Worm (Caenorhabditis elegans): Measurements from ENCODE around the gene noah-2.

noah-2 gene

DNA sequence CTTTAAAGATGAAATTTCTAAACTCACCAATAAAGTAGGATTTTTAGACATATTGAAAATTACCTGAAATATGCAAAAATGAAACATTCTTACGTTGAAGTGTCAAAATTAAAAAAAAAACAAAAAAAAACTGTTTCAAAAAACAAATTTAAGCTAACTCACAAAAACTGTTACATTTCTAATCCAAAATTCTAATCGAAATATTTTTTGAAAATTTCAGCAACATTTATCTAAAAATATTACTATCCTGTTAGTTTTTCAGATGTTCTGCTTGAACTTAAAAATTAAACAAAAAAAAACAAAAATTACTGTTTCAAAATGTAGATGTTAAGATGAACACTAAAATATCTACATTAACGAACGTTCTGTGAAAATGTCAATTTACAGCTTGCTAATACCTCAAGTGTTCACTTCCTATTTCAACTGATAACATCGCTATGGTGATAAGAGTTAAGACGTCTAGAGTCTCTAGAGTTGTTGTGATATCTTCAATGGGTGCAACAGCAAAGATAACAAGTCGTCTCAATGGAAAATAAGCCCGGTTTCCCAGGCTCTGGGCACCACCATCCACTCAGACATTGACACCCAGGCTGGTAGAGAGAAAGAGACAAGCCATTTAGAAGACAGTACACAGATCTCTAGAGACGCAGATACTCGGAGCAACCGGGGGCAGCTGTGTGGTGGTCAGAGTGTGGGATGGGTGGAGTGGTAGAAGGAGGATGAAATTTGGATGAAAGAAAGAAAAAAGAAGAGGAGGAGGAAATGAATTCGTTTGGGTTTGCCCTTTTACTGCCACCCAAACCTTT is 37.0 kb downstream of the noah-2 start, which contains the start of gene H12I19.115:
TSS of gene H12I19.115 (minus strand) at position 51 of the 806 bp plus-strand sequence.
- TF ChIP-seq ets-4 (tag; optimal IDR thresholded peaks at IDR 0.05) (no peak), ceh-24 (tag; optimal IDR thresholded peaks at IDR 0.05) (no peak), syd-9 (tag; optimal IDR thresholded peaks at IDR 0.05) (peak; percentile 4), tbx-2 (tag; optimal IDR thresholded peaks at IDR 0.05) (peak; percentile 39), dve-1 (tag; optimal IDR thresholded peaks at IDR 0.05) (no peak), ceh-18 (tag; optimal IDR thresholded peaks at IDR 0.05) (peak; percentile 11), rnt-1 (tag; optimal IDR thresholded peaks at IDR 0.05) (peak; percentile 31), nfya-1 (tag; optimal IDR thresholded peaks at IDR 0.05) (peak; percentile 63), ref-2 (tag; optimal IDR thresholded peaks at IDR 0.05) (no peak), elt-2 (tag; optimal IDR thresholded peaks at IDR 0.05) (peak; percentile 97), ceh-31 (tag; optimal IDR thresholded peaks at IDR 0.05) (peak; percentile 23), unc-55 (GFP tag; optimal IDR thresholded peaks at IDR 0.05) (peak; percentile 36), che-1 (tag; optimal IDR thresholded peaks at IDR 0.05) (peak; percentile 20), unc-42 (tag; optimal IDR thresholded peaks at IDR 0.05) (peak; percentile 34), K02D7.2 (tag; optimal IDR thresholded peaks at IDR 0.05) (no peak), pag-3 (tag; optimal IDR thresholded peaks at IDR 0.05; ENCODE audit: borderline replicate concordance) (no peak)

- TF ChIP-seq pat-9 (tag; optimal IDR thresholded peaks at IDR 0.05) (no peak), C08G9.2 (tag; optimal IDR thresholded peaks at IDR 0.05) (no peak), npax-4 (tag; optimal IDR thresholded peaks at IDR 0.05) (no peak), sdc-2 (tag; optimal IDR thresholded peaks at IDR 0.05) (no peak), pqm-1 (tag; optimal IDR thresholded peaks at IDR 0.05) (no peak), F13H6.1 (tag; optimal IDR thresholded peaks at IDR 0.05) (no peak), madf-2 (tag; optimal IDR thresholded peaks at IDR 0.05) (no peak), ztf-16 (tag; optimal IDR thresholded peaks at IDR 0.05) (no peak), K09A11.1 (tag; optimal IDR thresholded peaks at IDR 0.05; ENCODE audit: insufficient read depth) (no peak), unc-42 (tag; optimal IDR thresholded peaks at IDR 0.05) (no peak)
These were observed 38.0 kb downstream of the noah-2 start, which contains the start of gene srz-42 for ce11 chrIV:14129091-14129490. srz-42 (plus strand) TSS chrIV:14129391.

ce11 chrIV:14131770-14132169 is 40.7 kb downstream of the noah-2 start, which contains the start of gene srz-59:
srz-59 (plus strand) TSS chrIV:14132070.
- TF ChIP-seq lim-6 (tag; optimal IDR thresholded peaks at IDR 0.05), result no peak

DNA sequence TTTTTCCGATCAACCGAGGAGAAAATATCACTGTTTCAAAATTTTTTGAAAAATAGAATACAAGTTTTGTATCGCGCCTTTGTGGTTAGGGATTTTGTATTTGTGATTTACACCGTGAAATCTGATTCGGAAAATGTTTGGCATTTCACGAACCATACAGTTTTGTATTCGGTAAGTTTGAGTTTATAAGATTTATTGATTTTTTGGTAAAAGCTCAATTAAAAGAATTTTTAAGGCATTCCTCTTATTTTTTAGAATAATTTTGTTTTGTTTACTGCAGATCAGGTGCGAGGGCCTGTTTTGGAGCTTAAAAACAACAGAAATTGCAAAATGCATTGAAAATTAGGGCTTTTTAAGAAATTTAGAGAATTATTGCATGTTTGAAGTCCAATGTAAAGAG is 42.3 kb downstream of the noah-2 start:
- TF ChIP-seq dmd-4 (tag; optimal IDR thresholded peaks at IDR 0.05; ENCODE audit: borderline replicate concordance) (no peak), K09A11.1 (tag; optimal IDR thresholded peaks at IDR 0.05; ENCODE audit: insufficient read depth) (no peak), sox-4 (tag; optimal IDR thresholded peaks at IDR 0.05) (no peak), Y22D7AL.16 (tag; optimal IDR thresholded peaks at IDR 0.05) (no peak), fax-1 (tag; optimal IDR thresholded peaks at IDR 0.05) (no peak), ceh-9 (tag; optimal IDR thresholded peaks at IDR 0.05) (no peak), ceh-31 (tag; optimal IDR thresholded peaks at IDR 0.05) (no peak), tbx-7 (tag; optimal IDR thresholded peaks at IDR 0.05) (no peak), ref-2 (tag; optimal IDR thresholded peaks at IDR 0.05) (no peak), npax-4 (tag; optimal IDR thresholded peaks at IDR 0.05) (no peak), ceh-14 (tag; optimal IDR thresholded peaks at IDR 0.05) (no peak), pros-1 (tag; optimal IDR thresholded peaks at IDR 0.05) (no peak), pha-4 (tag; optimal IDR thresholded peaks at IDR 0.05) (no peak), pag-3 (tag; optimal IDR thresholded peaks at IDR 0.05; ENCODE audit: borderline replicate concordance) (no peak)
